Worm (Caenorhabditis elegans) whole organism, late embryonic: Measurements from ENCODE around the gene alg-4.

ENCODE experiments used
- dve-1 ChIP-seq: sonication (generic microtip); optimal IDR thresholded peaks from 2 replicates; lab custom pipeline; 2017; ENCODE audit warnings: antibody characterized with exemption, mild to moderate bottlenecking, missing genetic modification characterization, missing compliant biosample characterization
- pag-3 ChIP-seq: sonication (generic microtip); optimal IDR thresholded peaks from 2 replicates; lab custom pipeline; 2016; ENCODE audit warnings: missing compliant biosample characterization, missing genetic modification characterization, borderline replicate concordance
- pqm-1 ChIP-seq: sonication (generic microtip); optimal IDR thresholded peaks from 2 replicates; lab custom pipeline; 2016; ENCODE audit warnings: missing genetic modification characterization, missing compliant biosample characterization

DNA sequence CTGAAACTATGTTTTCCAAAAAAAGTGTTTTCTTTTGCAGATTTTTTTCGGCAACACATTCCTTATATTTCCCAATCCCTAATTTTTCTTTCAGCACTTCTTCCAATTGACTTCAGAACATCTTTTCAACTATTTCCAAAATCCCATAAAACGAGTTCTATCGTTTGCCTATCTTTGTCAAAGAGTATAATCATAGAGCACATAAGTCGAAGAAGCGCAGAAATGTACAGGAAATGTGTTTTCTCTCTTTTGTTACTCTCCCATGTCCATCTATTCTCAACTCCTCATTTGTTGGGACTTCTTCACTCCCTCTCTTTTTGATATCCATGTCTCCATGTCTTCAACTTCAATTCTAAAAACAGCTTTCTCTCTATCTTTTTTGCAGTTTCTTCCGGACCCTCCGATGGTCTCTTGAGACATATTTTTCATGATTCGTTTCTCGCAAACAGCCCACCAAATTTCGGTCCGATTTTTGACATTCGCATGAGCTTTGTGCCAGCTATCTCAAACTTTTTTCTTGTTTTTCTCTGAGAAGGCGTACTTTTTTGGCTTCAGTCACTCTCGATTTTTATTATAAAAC is 30.9 kb downstream of the alg-4 start, which contains the start of gene twk-48:
- TF ChIP-seq dve-1 (tag; lab: Kevin White, UChicago), result no peak
- TF ChIP-seq pag-3 (tag; lab: Kevin White, UChicago), result no peak
- no peak for TF ChIP-seq pqm-1 (tag; lab: Kevin White, UChicago)
